Worm (Caenorhabditis elegans) whole organism, L4 larva: ENCODE data around the gene T07A9.15.

Experiments
- D1046.2 ChIP-seq: fragments of 200-800 bp; sonication (Bioruptor generic); IDR thresholded peaks from 2 replicates; pipeline ENCODE4 v1.3.6; 2022; ENCODE audit warnings: missing genetic modification characterization, missing compliant biosample characterization
- aha-1 ChIP-seq: fragments of 150-350 bp; peaks from one replicate; lab custom pipeline; 2014; ENCODE audit warnings: missing biosample characterization, missing genetic modification characterization
- aly-2 ChIP-seq: sonication (generic microtip); optimal IDR thresholded peaks from 2 replicates; lab custom pipeline; 2018; ENCODE audit warnings: missing biosample characterization, missing genetic modification characterization
- arid-1 ChIP-seq: fragments of 200-800 bp; sonication (Bioruptor generic); conservative IDR thresholded peaks from 2 replicates; pipeline ENCODE4 v1.3.6; 2022; ENCODE audit warnings: missing genetic modification reagents, missing genetic modification characterization, missing compliant biosample characterization
- ceh-20 ChIP-seq: fragments of 200-800 bp; sonication (Bioruptor generic); IDR thresholded peaks from 2 replicates; pipeline ENCODE4 v1.3.6; 2022; ENCODE audit warnings: missing genetic modification reagents, missing genetic modification characterization, missing compliant biosample characterization
- ceh-32 ChIP-seq: sonication (generic microtip); optimal IDR thresholded peaks from 2 replicates; lab custom pipeline; 2016; ENCODE audit warnings: mild to moderate bottlenecking, missing genetic modification characterization, missing compliant biosample characterization; ENCODE audit not compliant: poor library complexity
- ctbp-1 ChIP-seq: fragments of 200-800 bp; sonication (Bioruptor generic); IDR thresholded peaks from 2 replicates; pipeline ENCODE4 v1.3.6; 2022; ENCODE audit warnings: missing genetic modification reagents, missing genetic modification characterization, missing compliant biosample characterization
- daf-16 ChIP-seq, 3 experiments: sonication (generic microtip); optimal IDR thresholded peaks; 2 replicates each; lab custom pipeline; 2016 to 2017; ENCODE audit warnings: missing genetic modification characterization in 3 of 3, missing genetic modification reagents in 3 of 3, mild to moderate bottlenecking in 2 of 3, missing compliant biosample characterization in 2 of 3, missing biosample characterization in 1 of 3, moderate library complexity in 1 of 3
- daf-19 ChIP-seq: fragments of 200-800 bp; sonication (Bioruptor generic); conservative IDR thresholded peaks from 2 replicates; pipeline ENCODE4 v1.3.6; 2022; ENCODE audit warnings: missing genetic modification characterization, missing compliant biosample characterization
- dmd-6 ChIP-seq: fragments of 200-800 bp; sonication (Bioruptor generic); IDR thresholded peaks from 2 replicates; pipeline ENCODE4 v1.3.6; 2022; ENCODE audit warnings: missing genetic modification reagents, missing genetic modification characterization, missing compliant biosample characterization
- dmd-8 ChIP-seq: fragments of 200-800 bp; sonication (Bioruptor generic); IDR thresholded peaks from 2 replicates; pipeline ENCODE4 v1.3.6; 2022; ENCODE audit warnings: missing genetic modification characterization, missing compliant biosample characterization
- dpl-1 ChIP-seq: fragments of 150-350 bp; optimal IDR thresholded peaks from 2 replicates; lab custom pipeline; 2014; ENCODE audit warnings: missing biosample characterization, missing genetic modification reagents, missing genetic modification characterization
- duxl-1 ChIP-seq: sonication (generic microtip); optimal IDR thresholded peaks from 2 replicates; lab custom pipeline; 2016; ENCODE audit warnings: mild to moderate bottlenecking, missing genetic modification characterization, moderate library complexity, missing compliant biosample characterization; ENCODE audit not compliant: poor library complexity
- dve-1 ChIP-seq: sonication (generic microtip); optimal IDR thresholded peaks from 2 replicates; lab custom pipeline; 2017; ENCODE audit warnings: antibody characterized with exemption, mild to moderate bottlenecking, missing genetic modification characterization, missing compliant biosample characterization; ENCODE audit not compliant: insufficient read depth
- egl-43 ChIP-seq: fragments of 200-800 bp; sonication (Bioruptor generic); IDR thresholded peaks from 2 replicates; pipeline ENCODE4 v1.3.6; 2022; ENCODE audit warnings: missing genetic modification reagents, missing genetic modification characterization, missing compliant biosample characterization
- fkh-10 ChIP-seq: fragments of 150-350 bp; optimal IDR thresholded peaks from 2 replicates; lab custom pipeline; 2014; ENCODE audit warnings: missing biosample characterization, missing genetic modification reagents, missing genetic modification characterization
- gei-8 ChIP-seq: fragments of 200-800 bp; sonication (Bioruptor generic); optimal IDR thresholded peaks from 2 replicates; lab custom pipeline; 2018; ENCODE audit warnings: mild to moderate bottlenecking, missing genetic modification characterization, missing compliant biosample characterization
- hif-1 ChIP-seq, 2 experiments: sonication (generic microtip); optimal IDR thresholded peaks; 2 replicates each; lab custom pipeline; 2016 to 2017; ENCODE audit warnings: missing compliant biosample characterization in 2 of 2, missing genetic modification characterization in 2 of 2, missing genetic modification reagents in 2 of 2, missing genotype in 2 of 2, mild to moderate bottlenecking in 1 of 2
- jun-1 ChIP-seq: fragments of 150-350 bp; optimal IDR thresholded peaks from 2 replicates; lab custom pipeline; 2014; ENCODE audit warnings: missing biosample characterization, missing genetic modification reagents, missing genetic modification characterization
- lim-7 ChIP-seq: fragments of 200-800 bp; sonication (Bioruptor generic); IDR thresholded peaks from 2 replicates; pipeline ENCODE4 v1.3.6; 2022; ENCODE audit warnings: missing genetic modification characterization, missing compliant biosample characterization
- lin-29 ChIP-seq: fragments of 200-800 bp; sonication (Bioruptor generic); IDR thresholded peaks from 2 replicates; pipeline ENCODE4 v1.3.6; 2022; ENCODE audit warnings: missing genetic modification reagents, missing genetic modification characterization, missing compliant biosample characterization
- lin-38 ChIP-seq: fragments of 200-800 bp; sonication (Bioruptor generic); IDR thresholded peaks from 2 replicates; pipeline ENCODE4 v1.3.6; 2022; ENCODE audit warnings: missing genetic modification reagents, missing genetic modification characterization, missing compliant biosample characterization
- lir-3 ChIP-seq: sonication (generic microtip); optimal IDR thresholded peaks from 2 replicates; lab custom pipeline; 2016; ENCODE audit warnings: mild to moderate bottlenecking, missing genetic modification characterization, missing compliant biosample characterization
- madf-5 ChIP-seq, 2 experiments: fragments of 200-800 bp; sonication (Bioruptor generic); IDR thresholded peaks; 2 replicates each; pipeline ENCODE4 v1.3.6; 2022; ENCODE audit warnings: missing compliant biosample characterization in 2 of 2, missing genetic modification characterization in 2 of 2
- madf-9 ChIP-seq: fragments of 200-800 bp; sonication (Bioruptor generic); conservative IDR thresholded peaks from 2 replicates; pipeline ENCODE4 v1.3.6; 2022; ENCODE audit warnings: missing genetic modification reagents, missing genetic modification characterization, missing compliant biosample characterization
- mdl-1 ChIP-seq, 2 experiments: fragments of 150-350 bp in 1 of 2; sonication (generic microtip) in 1 of 2; optimal IDR thresholded peaks; 2 replicates each; lab custom pipeline; 2014 to 2017; ENCODE audit warnings: missing biosample characterization in 2 of 2, missing genetic modification characterization in 2 of 2
- mdt-29 ChIP-seq: fragments of 200-800 bp; sonication (Bioruptor generic); IDR thresholded peaks from 2 replicates; pipeline ENCODE4 v1.3.6; 2022; ENCODE audit warnings: missing genetic modification reagents, missing genetic modification characterization, missing compliant biosample characterization
- mep-1 ChIP-seq: fragments of 150-350 bp; sonication (generic microtip); optimal IDR thresholded peaks from 3 replicates; lab custom pipeline; 2014; ENCODE audit warnings: missing biosample characterization, missing genetic modification characterization
- mes-2 ChIP-seq: sonication (generic microtip); optimal IDR thresholded peaks from 2 replicates; lab custom pipeline; 2016; ENCODE audit warnings: missing genotype, mild to moderate bottlenecking, missing genetic modification characterization, missing compliant biosample characterization; ENCODE audit not compliant: poor library complexity, severe bottlenecking
- mxl-2 ChIP-seq: fragments of 200-800 bp; sonication (Bioruptor generic); conservative IDR thresholded peaks from 2 replicates; pipeline ENCODE4 v1.3.6; 2022; ENCODE audit warnings: missing genetic modification reagents, missing genetic modification characterization, missing compliant biosample characterization
- mxl-3 ChIP-seq: fragments of 200-800 bp; sonication (Bioruptor generic); optimal IDR thresholded peaks from 2 replicates; lab custom pipeline; 2018; ENCODE audit warnings: mild to moderate bottlenecking, missing genetic modification characterization, missing compliant biosample characterization
- nhr-28 ChIP-seq: fragments of 150-350 bp; optimal IDR thresholded peaks from 2 replicates; lab custom pipeline; 2014; ENCODE audit warnings: missing biosample characterization, missing genetic modification characterization
- nhr-76 ChIP-seq: fragments of 150-350 bp; optimal IDR thresholded peaks from 2 replicates; lab custom pipeline; 2014; ENCODE audit warnings: missing biosample characterization, missing genetic modification characterization
- pqm-1 ChIP-seq: sonication (generic microtip); optimal IDR thresholded peaks from 2 replicates; lab custom pipeline; 2017; ENCODE audit warnings: missing biosample characterization, missing genetic modification characterization
- rbr-2 ChIP-seq: sonication (generic microtip); optimal IDR thresholded peaks from 2 replicates; lab custom pipeline; 2016; ENCODE audit warnings: missing genotype, missing genetic modification characterization, missing compliant biosample characterization
- snpc-1.2 ChIP-seq: fragments of 200-800 bp; sonication (Bioruptor generic); IDR thresholded peaks from 2 replicates; pipeline ENCODE4 v1.3.6; 2022; ENCODE audit warnings: missing genetic modification reagents, missing genetic modification characterization, missing compliant biosample characterization
- tag-97 ChIP-seq: fragments of 200-800 bp; sonication (Bioruptor generic); IDR thresholded peaks from 2 replicates; pipeline ENCODE4 v1.3.6; 2022; ENCODE audit warnings: missing genetic modification characterization, missing compliant biosample characterization
- unc-39 ChIP-seq: sonication (generic microtip); optimal IDR thresholded peaks from 2 replicates; lab custom pipeline; 2017; ENCODE audit warnings: missing biosample characterization, missing genetic modification characterization
- unc-62 ChIP-seq, 3 experiments: fragments of 150-350 bp in 1 of 3; sonication (generic microtip); optimal IDR thresholded peaks in 2 of 3; peaks in 1 of 3; 1 replicate in 1 of 3; 2 replicates in 2 of 3; lab custom pipeline; 2014 to 2017; ENCODE audit warnings: missing biosample characterization in 3 of 3, missing genetic modification characterization in 3 of 3, missing genetic modification reagents in 3 of 3, missing genotype in 1 of 3
- vab-7 ChIP-seq: fragments of 200-800 bp; sonication (Bioruptor generic); IDR thresholded peaks from 2 replicates; pipeline ENCODE4 v1.3.6; 2022; ENCODE audit warnings: missing genetic modification reagents, missing genetic modification characterization, missing compliant biosample characterization
- zfp-2 ChIP-seq: sonication (generic microtip); optimal IDR thresholded peaks from 2 replicates; lab custom pipeline; 2016; ENCODE audit warnings: mild to moderate bottlenecking, missing genetic modification characterization, missing compliant biosample characterization
- zfp-3 ChIP-seq: fragments of 200-800 bp; sonication (Bioruptor generic); conservative IDR thresholded peaks from 2 replicates; pipeline ENCODE4 v1.3.6; 2022; ENCODE audit warnings: missing genetic modification reagents, missing genetic modification characterization, missing compliant biosample characterization
- zip-11 ChIP-seq: fragments of 200-800 bp; sonication (Bioruptor generic); IDR thresholded peaks from 2 replicates; pipeline ENCODE4 v1.3.6; 2022; ENCODE audit warnings: missing genetic modification characterization, missing compliant biosample characterization
- ztf-11 ChIP-seq: fragments of 150-350 bp; optimal IDR thresholded peaks from 2 replicates; lab custom pipeline; 2014; ENCODE audit warnings: missing biosample characterization, missing genetic modification characterization

Gene T07A9.15

DNA sequence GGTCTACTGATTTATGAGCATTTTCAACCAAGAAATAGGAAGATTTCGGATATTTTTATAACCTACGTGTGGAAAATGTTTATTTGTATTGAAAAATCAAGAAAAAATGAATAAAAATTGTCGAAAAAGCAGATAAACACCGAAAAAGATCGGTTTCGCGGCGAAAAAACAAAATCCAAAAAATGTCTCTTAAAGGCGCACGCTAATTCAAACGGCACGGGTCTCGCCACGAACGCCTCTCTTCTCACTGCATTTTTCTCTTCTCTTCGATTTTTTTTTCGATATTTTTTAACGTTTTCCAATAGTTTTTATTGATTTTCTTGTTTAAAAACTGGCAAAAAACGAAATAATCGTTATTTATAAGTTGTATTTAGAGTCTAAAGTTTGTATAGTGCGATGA is 32.2 kb upstream of the T07A9.15 start (continued):
- TF ChIP-seq ztf-11 (tag; lab: Kevin White, UChicago) (no peak), lim-7 (no peak), mxl-3 (no peak), ceh-32 (tag; lab: Kevin White, UChicago) (no peak), hif-1 (tag; optimal IDR thresholded peaks at IDR 0.05; lab: Kevin White, UChicago) (no peak), lin-38 (peak; percentile 54), dpl-1 (GFP tag; lab: Kevin White, UChicago) (peak; percentile 67)
- TF ChIP-seq, all 104 proteins: peak for 10

ce11 chrIV:425052-425451 is 31.7 kb upstream of the T07A9.15 start, which contains the start of gene daf-18:
Gene daf-18, minus strand, starts transcription at chrIV:425177.
- no peak for TF ChIP-seq zfp-2
- TF ChIP-seq pqm-1 (tag; lab: Kevin White, UChicago), result no peak
- no peak for TF ChIP-seq dmd-6 (GFP tag; lab: Robert Waterston, UW)
- no peak for TF ChIP-seq dpl-1 (GFP tag; lab: Kevin White, UChicago)
- TF ChIP-seq D1046.2 (GFP tag; lab: Robert Waterston, UW), result no peak
- no peak for TF ChIP-seq ceh-32 (tag; lab: Kevin White, UChicago)
- no peak for TF ChIP-seq gei-8
- no peak for TF ChIP-seq mep-1 (tag; lab: Kevin White, UChicago)
- TF ChIP-seq unc-39 (tag; lab: Kevin White, UChicago), result no peak
- TF ChIP-seq vab-7 (GFP tag; lab: Robert Waterston, UW), result no peak
- no peak for TF ChIP-seq rbr-2 (tag; lab: Kevin White, UChicago)
- no peak for TF ChIP-seq arid-1
- TF ChIP-seq aly-2 (tag; lab: Kevin White, UChicago), result no peak
- TF ChIP-seq mxl-2 (GFP tag; lab: Robert Waterston, UW), result no peak
- TF ChIP-seq nhr-76, result no peak
- no peak for TF ChIP-seq lin-29 (GFP tag; lab: Robert Waterston, UW)

- TF ChIP-seq daf-19 (GFP tag; lab: Robert Waterston, UW) (no peak), nhr-28 (tag; lab: Kevin White, UChicago) (no peak), ctbp-1 (no peak), dve-1 (no peak), aha-1 (tag; lab: Kevin White, UChicago) (peak; percentile 93), madf-5 (GFP tag; IDR thresholded peaks at IDR 0.05; lab: Robert Waterston, UW) (no peak), unc-62 (GFP tag; optimal IDR thresholded peaks at IDR 0.05 in 1 of 2; lab: Kevin White, UChicago) (peak in 1 of 2 experiments; percentile 19), unc-62 (tag; optimal IDR thresholded peaks at IDR 0.05; lab: Kevin White, UChicago) (no peak), dmd-8 (no peak), fkh-10 (no peak)
Observed at ce11 chrIV:422112-422511, 28.8 kb upstream of the T07A9.15 start.

DNA sequence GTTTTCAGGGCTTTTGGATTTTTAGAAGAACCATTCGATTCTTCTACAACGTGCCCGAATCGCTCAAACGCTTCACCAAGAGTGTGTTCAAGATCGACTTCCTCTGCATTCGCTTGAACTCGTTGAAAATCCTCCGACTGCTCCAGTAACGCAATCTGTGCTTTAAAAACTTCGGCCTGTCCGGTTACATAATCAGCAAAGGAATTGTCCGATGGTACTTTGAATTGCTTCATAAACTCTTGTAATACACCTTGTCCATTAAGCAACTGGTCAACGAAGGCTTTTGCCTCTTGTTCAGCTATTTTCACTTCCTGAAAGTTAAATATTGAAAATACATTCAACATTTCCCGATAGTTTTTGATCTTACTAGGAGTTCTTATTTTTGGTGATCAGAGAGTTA is 27.3 kb upstream of the T07A9.15 start:
- TF ChIP-seq tag-97 (GFP tag; lab: Robert Waterston, UW) (no peak), egl-43 (GFP tag; lab: Robert Waterston, UW) (0 out of 2 replicates have a peak, but pooled peaks have one; percentile 38), aha-1 (tag; lab: Kevin White, UChicago) (no peak)

- TF ChIP-seq snpc-1.2 (GFP tag; lab: Robert Waterston, UW) (peak; percentile 24; the same call in 1 of the 2 replicates), madf-9 (GFP tag; lab: Robert Waterston, UW) (no peak), mdt-29 (0 out of 2 replicates have a peak, but pooled peaks have one; percentile 12), zip-11 (GFP tag; lab: Robert Waterston, UW) (no peak), egl-43 (GFP tag; lab: Robert Waterston, UW) (no peak), dve-1 (no peak), zfp-3 (GFP tag; lab: Robert Waterston, UW) (no peak), jun-1 (tag; lab: Kevin White, UChicago) (no peak), aly-2 (tag; lab: Kevin White, UChicago) (no peak), ceh-20 (GFP tag; lab: Robert Waterston, UW) (no peak), lin-38 (no peak), daf-16 (GFP tag; optimal IDR thresholded peaks at IDR 0.05; lab: Kevin White, UChicago) (no peak), daf-16 (tag; optimal IDR thresholded peaks at IDR 0.05; lab: Kevin White, UChicago) (no peak), duxl-1 (tag; lab: Kevin White, UChicago) (no peak), mdl-1 (tag; optimal IDR thresholded peaks at IDR 0.05; lab: Kevin White, UChicago) (no peak), mes-2 (tag; lab: Kevin White, UChicago) (peak; percentile 0), lir-3 (tag; lab: Kevin White, UChicago) (no peak)
Observed at ce11 chrIV:419674-420073, 26.3 kb upstream of the T07A9.15 start, which contains the start of gene eri-1. Gene eri-1, minus strand, starts transcription at chrIV:419958.
